Worm (Caenorhabditis elegans): ENCODE data around the gene arrd-14.

DNA sequence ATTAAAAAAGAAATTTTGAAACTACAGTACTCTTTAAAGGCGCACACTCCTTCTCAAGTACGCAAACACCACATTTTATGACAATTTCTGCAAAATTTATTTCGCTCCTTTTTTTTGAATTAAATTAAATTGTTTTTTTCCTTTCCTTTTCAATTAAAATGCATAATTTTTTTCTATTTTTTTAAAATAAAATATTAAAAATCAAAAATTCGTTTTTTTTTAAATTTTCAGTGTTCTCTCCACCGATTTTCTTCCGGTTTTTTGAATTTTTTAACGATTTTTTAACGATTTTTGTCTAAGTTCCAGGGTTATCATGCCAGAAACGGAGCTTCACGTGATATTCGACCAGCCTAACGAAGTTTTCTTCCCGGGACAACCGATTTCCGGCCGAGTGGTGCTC lies 6.0 kb downstream of the arrd-14 start, which contains the start of gene arrd-13:
- no peak for TF ChIP-seq ama-1 (optimal IDR thresholded peaks at IDR 0.05)
- no peak for TF ChIP-seq ceh-13 (GFP tag; optimal IDR thresholded peaks at IDR 0.05)
- no peak for TF ChIP-seq tbx-37 (GFP tag; conservative IDR thresholded peaks at IDR 0.05)
- TF ChIP-seq B0310.2 (tag; optimal IDR thresholded peaks at IDR 0.05) = no peak
- TF ChIP-seq flt-1 (GFP tag; IDR thresholded peaks at IDR 0.05) = no peak
- no peak for TF ChIP-seq F13C5.2 (tag; optimal IDR thresholded peaks at IDR 0.05)
- TF ChIP-seq tra-4 (tag; optimal IDR thresholded peaks at IDR 0.05) = no peak
- TF ChIP-seq ceh-36 (tag; optimal IDR thresholded peaks at IDR 0.05) = no peak
- TF ChIP-seq ets-7 (tag; optimal IDR thresholded peaks at IDR 0.05) = no peak
- no peak for TF ChIP-seq sea-1 (GFP tag; conservative IDR thresholded peaks at IDR 0.05)
- no peak for TF ChIP-seq aly-1 (tag; optimal IDR thresholded peaks at IDR 0.05)
- no peak for TF ChIP-seq tbx-11 (GFP tag; IDR thresholded peaks at IDR 0.05)
- no peak for TF ChIP-seq hmbx-1 (tag; optimal IDR thresholded peaks at IDR 0.05)
- TF ChIP-seq hnd-1 (tag; optimal IDR thresholded peaks at IDR 0.05) = no peak
